Worm (Caenorhabditis elegans) whole organism, L3 larva: ENCODE results near the gene nlf-1.

Source experiments
- ceh-82 ChIP-seq: fragments of 150-350 bp; optimal IDR thresholded peaks from 2 replicates; lab custom pipeline; 2014; ENCODE audit warnings: missing biosample characterization, missing genetic modification characterization
- egl-27 ChIP-seq: sonication (generic microtip); optimal IDR thresholded peaks from 4 replicates; lab custom pipeline; 2017; ENCODE audit warnings: missing biosample characterization, missing genetic modification reagents, missing genetic modification characterization
- elt-3 ChIP-seq, 3 experiments: fragments of 150-350 bp in 1 of 3; sonication (generic microtip) in 2 of 3; optimal IDR thresholded peaks; 2 replicates in 2 of 3; 4 replicates in 1 of 3; lab custom pipeline; 2014 to 2017; ENCODE audit warnings: missing biosample characterization in 3 of 3, missing genetic modification characterization in 3 of 3
- eor-1 ChIP-seq, 2 experiments: fragments of 150-350 bp; optimal IDR thresholded peaks; 2 replicates each; lab custom pipeline; 2014 to 2018; ENCODE audit warnings: missing biosample characterization in 2 of 2, missing genetic modification characterization in 2 of 2
- fkh-10 ChIP-seq: sonication (generic microtip); optimal IDR thresholded peaks from 2 replicates; lab custom pipeline; 2017; ENCODE audit warnings: missing biosample characterization, missing genetic modification reagents, missing genetic modification characterization
- lin-15B ChIP-seq: fragments of 150-350 bp; optimal IDR thresholded peaks from 2 replicates; lab custom pipeline; 2014; ENCODE audit warnings: missing biosample characterization, missing genetic modification characterization
- nfya-1 ChIP-seq: sonication (generic microtip); optimal IDR thresholded peaks from 2 replicates; lab custom pipeline; 2017; ENCODE audit warnings: missing genetic modification characterization, mild to moderate bottlenecking, missing compliant biosample characterization, antibody characterized with exemption, moderate library complexity; ENCODE audit not compliant: insufficient read depth
- pha-4 ChIP-seq: fragments of 150-350 bp; optimal IDR thresholded peaks from 2 replicates; lab custom pipeline; 2014; ENCODE audit warnings: missing biosample characterization, missing genetic modification reagents, missing genetic modification characterization
- sea-2 ChIP-seq: fragments of 150-350 bp; sonication (generic microtip); optimal IDR thresholded peaks from 4 replicates; lab custom pipeline; 2014; ENCODE audit warnings: missing biosample characterization, missing genetic modification reagents, missing genetic modification characterization
- skn-1 ChIP-seq: fragments of 150-350 bp; optimal IDR thresholded peaks from 2 replicates; lab custom pipeline; 2014; ENCODE audit warnings: missing biosample characterization, missing genetic modification characterization
- snpc-4 ChIP-seq: fragments of 150-350 bp; optimal IDR thresholded peaks from 2 replicates; lab custom pipeline; 2014; ENCODE audit warnings: missing biosample characterization, missing genetic modification characterization
- tbx-2 ChIP-seq: sonication (generic microtip); optimal IDR thresholded peaks from 2 replicates; lab custom pipeline; 2016; ENCODE audit warnings: mild to moderate bottlenecking, missing genetic modification characterization, missing compliant biosample characterization
- zag-1 ChIP-seq: fragments of 150-350 bp; optimal IDR thresholded peaks from 2 replicates; lab custom pipeline; 2014; ENCODE audit warnings: missing biosample characterization, missing genetic modification characterization

DNA sequence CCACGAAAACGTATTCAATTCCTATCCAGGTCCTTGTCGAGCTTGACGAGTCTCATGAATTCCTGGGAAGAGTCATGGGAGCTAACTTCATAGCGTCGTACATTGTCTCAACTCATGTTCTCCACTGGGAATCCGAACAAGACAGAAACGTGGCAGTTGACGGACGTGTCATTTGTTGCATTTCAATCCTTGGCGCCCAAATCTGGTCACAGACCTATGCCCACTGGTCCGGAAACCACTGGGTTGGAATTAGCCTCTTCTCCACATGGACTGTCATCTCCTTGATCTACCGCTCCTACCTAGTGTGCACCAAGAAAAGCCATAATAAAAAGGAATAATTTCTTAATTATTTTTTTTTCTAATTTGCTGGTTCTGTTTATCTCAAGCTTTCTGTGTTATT, 34.8 kb downstream of the nlf-1 start:
- TF ChIP-seq snpc-4 (no peak), eor-1 (tag; optimal IDR thresholded peaks at IDR 0.05; lab: Kevin White, UChicago) (no peak), elt-3 (tag; optimal IDR thresholded peaks at IDR 0.05; lab: Kevin White, UChicago) (no peak), lin-15B (tag; lab: Kevin White, UChicago) (no peak), fkh-10 (GFP tag; lab: Kevin White, UChicago) (no peak), skn-1 (tag; lab: Kevin White, UChicago) (no peak), tbx-2 (tag; lab: Kevin White, UChicago) (no peak), nfya-1 (tag; lab: Kevin White, UChicago) (no peak), ceh-82 (tag; lab: Kevin White, UChicago) (no peak), egl-27 (tag; lab: Kevin White, UChicago) (no peak), zag-1 (tag; lab: Kevin White, UChicago) (no peak), pha-4 (tag; lab: Kevin White, UChicago) (no peak), sea-2 (GFP tag; lab: Kevin White, UChicago) (no peak)
